Worm (Caenorhabditis elegans) whole organism, L3 larva: ENCODE data around the gene str-63.

Experiments
- ceh-82 ChIP-seq: fragments of 150-350 bp; optimal IDR thresholded peaks from 2 replicates; lab custom pipeline; 2014; ENCODE audit warnings: missing biosample characterization, missing genetic modification characterization
- egl-27 ChIP-seq: sonication (generic microtip); optimal IDR thresholded peaks from 4 replicates; lab custom pipeline; 2017; ENCODE audit warnings: missing biosample characterization, missing genetic modification reagents, missing genetic modification characterization
- eor-1 ChIP-seq, 2 experiments: fragments of 150-350 bp; optimal IDR thresholded peaks; 2 replicates each; lab custom pipeline; 2014 to 2018; ENCODE audit warnings: missing biosample characterization in 2 of 2, missing genetic modification characterization in 2 of 2
- lin-15B ChIP-seq: fragments of 150-350 bp; optimal IDR thresholded peaks from 2 replicates; lab custom pipeline; 2014; ENCODE audit warnings: missing biosample characterization, missing genetic modification characterization
- mdl-1 ChIP-seq: fragments of 150-350 bp; optimal IDR thresholded peaks from 2 replicates; lab custom pipeline; 2014; ENCODE audit warnings: missing biosample characterization, missing genetic modification characterization
- nfya-1 ChIP-seq: sonication (generic microtip); optimal IDR thresholded peaks from 2 replicates; lab custom pipeline; 2017; ENCODE audit warnings: missing genetic modification characterization, mild to moderate bottlenecking, missing compliant biosample characterization, antibody characterized with exemption, moderate library complexity; ENCODE audit not compliant: insufficient read depth
- nhr-12 ChIP-seq: fragments of 150-350 bp; optimal IDR thresholded peaks from 2 replicates; lab custom pipeline; 2014; ENCODE audit warnings: missing biosample characterization, missing genetic modification characterization
- nhr-76 ChIP-seq: fragments of 150-350 bp; sonication (generic microtip); optimal IDR thresholded peaks from 5 replicates; lab custom pipeline; 2014; ENCODE audit warnings: missing biosample characterization, missing genetic modification characterization
- skn-1 ChIP-seq: fragments of 150-350 bp; optimal IDR thresholded peaks from 2 replicates; lab custom pipeline; 2014; ENCODE audit warnings: missing biosample characterization, missing genetic modification characterization
- snpc-4 ChIP-seq: fragments of 150-350 bp; optimal IDR thresholded peaks from 2 replicates; lab custom pipeline; 2014; ENCODE audit warnings: missing biosample characterization, missing genetic modification characterization
- tbx-2 ChIP-seq: sonication (generic microtip); optimal IDR thresholded peaks from 2 replicates; lab custom pipeline; 2016; ENCODE audit warnings: mild to moderate bottlenecking, missing genetic modification characterization, missing compliant biosample characterization
- unc-62 ChIP-seq: fragments of 150-350 bp; sonication (generic microtip); optimal IDR thresholded peaks from 4 replicates; lab custom pipeline; 2014; ENCODE audit warnings: missing biosample characterization, missing genetic modification reagents, missing genetic modification characterization
- ztf-11 ChIP-seq: fragments of 150-350 bp; optimal IDR thresholded peaks from 2 replicates; lab custom pipeline; 2014; ENCODE audit warnings: missing biosample characterization, missing genetic modification characterization

ce11 chrV:3361633-3362032 lies 10.3 kb downstream of the str-63 start:
- no peak for TF ChIP-seq snpc-4 (tag; lab: Kevin White, UChicago)
- no peak for TF ChIP-seq mdl-1 (tag; lab: Kevin White, UChicago)
- TF ChIP-seq nfya-1 (tag; lab: Kevin White, UChicago): no peak
- no peak for TF ChIP-seq lin-15B (tag; lab: Kevin White, UChicago)
- no peak for TF ChIP-seq nhr-76
- no peak for TF ChIP-seq ceh-82 (tag; lab: Kevin White, UChicago)
- TF ChIP-seq unc-62 (GFP tag; lab: Kevin White, UChicago): no peak
- no peak for TF ChIP-seq egl-27 (tag; lab: Kevin White, UChicago)
- TF ChIP-seq skn-1 (tag; lab: Kevin White, UChicago): no peak
- TF ChIP-seq ztf-11 (tag; lab: Kevin White, UChicago): no peak
- TF ChIP-seq eor-1 (tag; optimal IDR thresholded peaks at IDR 0.05; lab: Kevin White, UChicago): no peak
- TF ChIP-seq nhr-12 (tag; lab: Kevin White, UChicago): no peak
- no peak for TF ChIP-seq tbx-2 (tag; lab: Kevin White, UChicago)
